Worm (Caenorhabditis elegans): ENCODE results near the gene F59B2.9.

- TF ChIP-seq ham-2 (GFP tag; optimal IDR thresholded peaks at IDR 0.05) (no peak), blmp-1 (tag; optimal IDR thresholded peaks at IDR 0.05) (no peak), nhr-28 (tag; optimal IDR thresholded peaks at IDR 0.05) (no peak), nhr-76 (tag; optimal IDR thresholded peaks at IDR 0.05) (no peak), lsy-2 (tag; optimal IDR thresholded peaks at IDR 0.05) (no peak)
These were observed 33.6 kb upstream of the F59B2.9 start, which contains the start of gene R107.2 for ce11 chrIII:9045838-9046237.
